Fruit fly (Drosophila melanogaster) whole organism, embryonic: ENCODE results near the gene dsx.

Experiments used
- Awh ChIP-seq: fragments of 200-800 bp; sonication (Bioruptor generic); IDR thresholded peaks from 2 replicates; pipeline ENCODE4, ENCODE4 v1.3.6; 2022; ENCODE audit warnings: missing biosample characterization, missing genetic modification characterization
- CG10366 ChIP-seq: fragments of 200-800 bp; sonication (Bioruptor generic); IDR thresholded peaks from 2 replicates; pipeline ENCODE4 v1.3.6; 2022; ENCODE audit warnings: missing biosample characterization, missing genetic modification characterization
- CG11504 ChIP-seq: fragments of 200-800 bp; sonication (Bioruptor generic); optimal IDR thresholded peaks from 3 replicates; lab custom pipeline; 2019; ENCODE audit warnings: missing biosample characterization, mild to moderate bottlenecking, missing genetic modification characterization, moderate library complexity
- CG12769 ChIP-seq: fragments of 200-800 bp; sonication (Bioruptor generic); optimal IDR thresholded peaks from 2 replicates; lab custom pipeline; 2019; ENCODE audit warnings: missing biosample characterization, mild to moderate bottlenecking, missing genetic modification characterization, moderate library complexity
- CG13424 ChIP-seq: fragments of 200-800 bp; sonication (Bioruptor generic); optimal IDR thresholded peaks from 2 replicates; lab custom pipeline; 2019; ENCODE audit warnings: missing biosample characterization, mild to moderate bottlenecking, missing genetic modification characterization, moderate library complexity
- CG16863 ChIP-seq: fragments of 200-800 bp; sonication (Bioruptor generic); optimal IDR thresholded peaks from 3 replicates; lab custom pipeline; 2016; ENCODE audit warnings: missing biosample characterization, missing genetic modification characterization
- CG17385 ChIP-seq: fragments of 200-800 bp; sonication (Bioruptor generic); optimal IDR thresholded peaks from 3 replicates; lab custom pipeline; 2018; ENCODE audit warnings: missing biosample characterization, mild to moderate bottlenecking, missing genetic modification characterization
- CG2129 ChIP-seq: fragments of 200-800 bp; sonication (Bioruptor generic); IDR thresholded peaks from 2 replicates; pipeline ENCODE4 v1.3.6; 2022; ENCODE audit warnings: missing biosample characterization, missing genetic modification characterization; ENCODE audit not compliant: partially characterized antibody
- CG2199 ChIP-seq: fragments of 200-800 bp; sonication (Bioruptor generic); IDR thresholded peaks from 3 replicates; pipeline ENCODE4 v1.3.6; 2022; ENCODE audit warnings: missing biosample characterization, missing genetic modification characterization
- CG3163 ChIP-seq: fragments of 200-800 bp; sonication (Bioruptor generic); optimal IDR thresholded peaks from 3 replicates; lab custom pipeline; 2016; ENCODE audit warnings: missing biosample characterization, missing genetic modification characterization
- CG5180 ChIP-seq: fragments of 200-800 bp; sonication (Bioruptor generic); optimal IDR thresholded peaks from 3 replicates; lab custom pipeline; 2017; ENCODE audit warnings: missing biosample characterization, missing genetic modification characterization, mild to moderate bottlenecking, moderate library complexity, missing genetic modification reagents
- Dek ChIP-seq: fragments of 200-800 bp; sonication (Bioruptor generic); optimal IDR thresholded peaks from 3 replicates; lab custom pipeline; 2019; ENCODE audit warnings: missing biosample characterization, mild to moderate bottlenecking, missing genetic modification characterization, moderate library complexity
- Dll ChIP-seq: fragments of 200-800 bp; sonication (Bioruptor generic); IDR thresholded peaks from 4 replicates; pipeline ENCODE4 v1.3.6; 2022; ENCODE audit warnings: missing biosample characterization, missing genetic modification characterization; ENCODE audit not compliant: partially characterized antibody
- Drgx ChIP-seq: fragments of 200-800 bp; sonication (Bioruptor generic); IDR thresholded peaks from 2 replicates; pipeline ENCODE4 v1.3.6; 2022; ENCODE audit warnings: missing biosample characterization, missing genetic modification characterization
- Ets65A ChIP-seq: fragments of 200-800 bp; sonication (Bioruptor generic); peaks from one replicate; lab custom pipeline; 2016; ENCODE audit warnings: missing biosample characterization, missing genetic modification characterization
- Med ChIP-seq: fragments of 200-800 bp; sonication (Bioruptor generic); peaks from one replicate; lab custom pipeline; 2016; ENCODE audit warnings: missing biosample characterization, missing genetic modification characterization, mild to moderate bottlenecking, inconsistent platforms, moderate library complexity
- Trl ChIP-seq, 3 experiments: fragments of >200 bp in 2 of 3; fragments of 200-800 bp in 1 of 3; sonication (Bioruptor generic) in 1 of 3; optimal IDR thresholded peaks; 2 replicates in 1 of 3; 3 replicates in 2 of 3; lab custom pipeline; 2016 to 2017; ENCODE audit warnings: missing biosample characterization in 1 of 3, missing genetic modification characterization in 1 of 3
- Usf ChIP-seq: fragments of 200-800 bp; sonication (Bioruptor generic); optimal IDR thresholded peaks from 2 replicates; lab custom pipeline; 2017; ENCODE audit warnings: missing genotype, missing biosample characterization, missing genetic modification characterization
- Xbp1 ChIP-seq: fragments of 200-800 bp; sonication (Bioruptor generic); optimal IDR thresholded peaks from 3 replicates; lab custom pipeline; 2016; ENCODE audit warnings: missing biosample characterization, mild to moderate bottlenecking, missing genetic modification characterization
- al ChIP-seq: fragments of 200-800 bp; sonication (Bioruptor generic); IDR thresholded peaks from 2 replicates; pipeline ENCODE4 v1.3.6; 2022; ENCODE audit warnings: missing biosample characterization, missing genetic modification characterization
- ara ChIP-seq: fragments of 200-800 bp; sonication (Bioruptor generic); IDR thresholded peaks from 2 replicates; pipeline ENCODE4 v1.3.6; 2022; ENCODE audit warnings: missing biosample characterization, missing genetic modification characterization
- bsh ChIP-seq, 2 experiments: fragments of 200-800 bp; sonication (Bioruptor generic); optimal IDR thresholded peaks; 2 replicates each; lab custom pipeline; 2017 to 2018; ENCODE audit warnings: mild to moderate bottlenecking in 2 of 2, missing biosample characterization in 2 of 2, missing genetic modification characterization in 2 of 2, moderate library complexity in 1 of 2
- chm ChIP-seq: fragments of 200-800 bp; sonication (Bioruptor generic); IDR thresholded peaks from 2 replicates; pipeline ENCODE4 v1.3.6; 2022; ENCODE audit warnings: missing biosample characterization, missing genetic modification characterization
- gem ChIP-seq: fragments of 200-800 bp; sonication (Bioruptor generic); optimal IDR thresholded peaks from 2 replicates; lab custom pipeline; 2019; ENCODE audit warnings: missing biosample characterization, mild to moderate bottlenecking, missing genetic modification characterization, moderate library complexity
- hth ChIP-seq: fragments of >200 bp; optimal IDR thresholded peaks from 2 replicates; lab custom pipeline; 2017; ENCODE audit warnings: inconsistent platforms
- lbe ChIP-seq: fragments of 200-800 bp; sonication (Bioruptor generic); optimal IDR thresholded peaks from 2 replicates; lab custom pipeline; 2016; ENCODE audit warnings: missing biosample characterization, mild to moderate bottlenecking, missing genetic modification characterization
- nau ChIP-seq: fragments of 200-800 bp; sonication (Bioruptor generic); optimal IDR thresholded peaks from 3 replicates; lab custom pipeline; 2017; ENCODE audit warnings: missing biosample characterization, mild to moderate bottlenecking, missing genetic modification characterization, missing genetic modification reagents
- nerfin-1 ChIP-seq: fragments of 200-800 bp; sonication (Bioruptor generic); optimal IDR thresholded peaks from 3 replicates; lab custom pipeline; 2019; ENCODE audit warnings: missing biosample characterization, mild to moderate bottlenecking, missing genetic modification characterization, moderate library complexity
- nom ChIP-seq: fragments of 200-800 bp; sonication (Bioruptor generic); optimal IDR thresholded peaks from 2 replicates; lab custom pipeline; 2017; ENCODE audit warnings: missing biosample characterization, missing genetic modification characterization, mild to moderate bottlenecking, moderate library complexity, missing genetic modification reagents
- phol ChIP-seq: fragments of 200-800 bp; sonication (Bioruptor generic); optimal IDR thresholded peaks from 3 replicates; lab custom pipeline; 2018; ENCODE audit warnings: missing biosample characterization, mild to moderate bottlenecking, missing genetic modification characterization, moderate library complexity
- seq ChIP-seq: fragments of 200-800 bp; sonication (Bioruptor generic); IDR thresholded peaks from 2 replicates; pipeline ENCODE4 v1.3.6; 2022; ENCODE audit warnings: missing biosample characterization, missing genetic modification characterization
- slbo ChIP-seq: fragments of 200-800 bp; sonication (Bioruptor generic); IDR thresholded peaks from 2 replicates; pipeline ENCODE4 v1.3.6; 2022; ENCODE audit warnings: missing biosample characterization, missing genetic modification characterization
- tap ChIP-seq: fragments of 200-800 bp; optimal IDR thresholded peaks from 3 replicates; lab custom pipeline; 2019; ENCODE audit warnings: missing biosample characterization, mild to moderate bottlenecking, missing genetic modification characterization, moderate library complexity
- yki ChIP-seq: fragments of >200 bp; optimal IDR thresholded peaks from 3 replicates; lab custom pipeline; 2018
- zf30C ChIP-seq: fragments of 200-800 bp; sonication (Bioruptor generic); optimal IDR thresholded peaks from 3 replicates; lab custom pipeline; 2018; ENCODE audit warnings: missing biosample characterization, mild to moderate bottlenecking, missing genetic modification characterization

The dsx gene

dm6 chr3R:7972179-7972578 lies 5.0 kb upstream of the dsx start:
- TF ChIP-seq nau (GFP tag; lab: Kevin White, UChicago) (no peak), CG2199 (GFP tag; lab: Robert Waterston, UW) (0 out of 3 replicates have a peak, but pooled peaks have one; percentile 52), tap (tag; lab: Kevin White, UChicago) (peak; percentile 33), Xbp1 (no peak), nerfin-1 (tag; lab: Kevin White, UChicago) (peak; percentile 78)

- no peak for TF ChIP-seq seq (GFP tag; lab: Robert Waterston, UW)
- TF ChIP-seq CG13424 (tag; lab: Kevin White, UChicago): no peak
- no peak for TF ChIP-seq phol (tag; lab: Kevin White, UChicago)
- TF ChIP-seq hth (lab: Kevin White, UChicago): no peak
- TF ChIP-seq zf30C (GFP tag; lab: Kevin White, UChicago): no peak
- no peak for TF ChIP-seq Dek (tag; lab: Kevin White, UChicago)
- TF ChIP-seq chm (GFP tag; lab: Robert Waterston, UW): no peak
- no peak for TF ChIP-seq ara
Observed at dm6 chr3R:7970640-7971039, 3.4 kb upstream of the dsx start.

dm6 chr3R:7969702-7970175 lies 2.5 kb upstream of the dsx start:
- TF ChIP-seq Ets65A (GFP tag; lab: Kevin White, UChicago) (peak; percentile 39), gem (tag; lab: Kevin White, UChicago) (peak; percentile 1), Awh (GFP tag; lab: Robert Waterston, UW) (no peak), nom (GFP tag; lab: Kevin White, UChicago) (peak; percentile 42), bsh (GFP tag; optimal IDR thresholded peaks at IDR 0.05; lab: Kevin White, UChicago) (peak in 1 of 2 experiments; percentile 58), Drgx (GFP tag; lab: Robert Waterston, UW) (peak; percentile 83)

DNA sequence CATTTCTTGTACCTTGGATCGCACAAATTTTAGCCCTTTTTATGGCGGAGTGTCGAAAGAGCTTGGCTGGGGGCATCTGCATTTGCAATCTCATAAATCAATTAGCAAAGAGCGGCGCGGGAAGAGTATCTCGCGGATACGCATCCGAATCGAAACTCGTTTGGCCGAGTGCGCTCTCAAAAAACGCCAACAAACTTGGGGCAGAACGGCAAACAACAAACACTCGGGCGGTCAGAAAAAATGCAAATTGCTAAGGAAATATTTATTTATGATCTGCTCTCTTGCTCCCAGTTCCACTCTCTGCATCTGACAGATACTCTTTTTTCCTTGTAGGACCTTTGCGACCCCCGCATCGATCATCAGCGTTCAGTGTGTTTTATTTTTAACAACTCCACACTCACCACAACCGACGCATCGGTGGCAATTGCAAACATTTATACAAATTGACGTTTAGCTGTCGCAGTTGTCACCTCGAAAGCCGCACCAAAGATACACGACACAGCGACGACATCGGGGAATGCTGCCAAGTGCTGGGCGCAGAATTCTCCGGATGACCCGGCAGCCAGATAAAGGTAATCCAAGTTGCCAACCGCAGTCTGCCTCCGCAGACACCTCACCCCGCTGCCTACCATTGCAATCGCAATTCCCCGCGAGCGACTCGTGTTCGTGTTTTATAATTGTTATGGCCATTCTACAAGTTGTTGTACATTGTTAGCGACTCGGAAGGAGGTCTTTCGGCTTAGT lies 1.9 kb upstream of the dsx start:
- no peak for TF ChIP-seq Usf (GFP tag; lab: Kevin White, UChicago)
- peak in 1 of 2 experiments; percentile 7 for TF ChIP-seq Trl (optimal IDR thresholded peaks at IDR 0.05; lab: Kevin White, UChicago)
- no peak for TF ChIP-seq Trl (GFP tag; optimal IDR thresholded peaks at IDR 0.05; lab: Kevin White, UChicago)
- no peak for TF ChIP-seq CG2129 (GFP tag; lab: Robert Waterston, UW)
- peak; percentile 20 for TF ChIP-seq Med

DNA sequence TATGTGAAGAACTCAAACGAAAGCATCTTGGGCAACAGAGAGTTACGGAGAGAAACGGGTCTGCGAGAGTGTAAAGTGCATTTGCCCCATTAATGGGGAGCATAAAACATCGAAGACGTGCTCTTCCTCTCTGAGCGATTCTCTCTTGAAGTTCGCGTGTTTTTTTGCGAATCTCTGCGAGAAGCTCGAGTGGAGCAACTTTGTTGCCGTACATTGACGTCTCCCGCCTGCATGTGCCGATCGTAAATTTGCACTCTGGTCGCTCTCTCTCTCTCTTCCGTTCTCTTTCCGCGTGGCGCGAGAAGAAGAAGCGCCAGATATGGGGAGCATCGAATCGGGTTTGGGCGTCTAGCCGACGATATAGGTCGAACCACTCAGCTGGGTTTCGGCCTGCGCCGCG lies 593 bp upstream of the dsx start:
- TF ChIP-seq nom (GFP tag; lab: Kevin White, UChicago) (peak; percentile 85), ara (0 out of 2 replicates have a peak, but pooled peaks have one; percentile 39), yki (peak; percentile 29), lbe (GFP tag; lab: Kevin White, UChicago) (peak; percentile 67), al (GFP tag; lab: Robert Waterston, UW) (no peak), Drgx (GFP tag; lab: Robert Waterston, UW) (peak; percentile 71), CG16863 (GFP tag; lab: Kevin White, UChicago) (no peak), Trl (optimal IDR thresholded peaks at IDR 0.05; lab: Kevin White, UChicago) (peak; percentile 54 to 78), Trl (GFP tag; optimal IDR thresholded peaks at IDR 0.05; lab: Kevin White, UChicago) (no peak), CG10366 (GFP tag; lab: Robert Waterston, UW) (no peak), CG12769 (tag; lab: Kevin White, UChicago) (peak; percentile 52), CG17385 (GFP tag; lab: Kevin White, UChicago) (peak; percentile 33), Dll (peak; percentile 55; the same call in 1 of the 4 replicates), slbo (no peak), CG5180 (GFP tag; lab: Kevin White, UChicago) (peak; percentile 34), CG11504 (tag; lab: Kevin White, UChicago) (peak; percentile 59), CG3163 (peak; percentile 12)
